Fruit fly (Drosophila melanogaster) Kc167 (cell line): Measurements from ENCODE around the gene lwr.

ENCODE experiments used
- Myc ChIP-seq: fragments of >200 bp; optimal IDR thresholded peaks from 2 replicates; lab custom pipeline; 2017; ENCODE audit warnings: missing external identifiers
- Sin3A ChIP-seq: fragments of >200 bp; optimal IDR thresholded peaks from 2 replicates; lab custom pipeline; 2018; ENCODE audit warnings: missing external identifiers
- h ChIP-seq: fragments of >200 bp; optimal IDR thresholded peaks from 3 replicates; lab custom pipeline; 2018; ENCODE audit warnings: missing external identifiers
- ttk ChIP-seq: sonication (Bioruptor generic); optimal IDR thresholded peaks from 2 replicates; lab custom pipeline; 2017; ENCODE audit warnings: missing external identifiers

dm6 chr2L:513035-513434 lies 29.3 kb downstream of the lwr start:
- TF ChIP-seq h (lab: Kevin White, UChicago), result no peak
- no peak for TF ChIP-seq Myc
- no peak for TF ChIP-seq Sin3A
- no peak for TF ChIP-seq ttk (lab: Kevin White, UChicago)
